Fruit fly (Drosophila melanogaster): ENCODE measurements around the gene CG8745.

CG8745 gene

DNA sequence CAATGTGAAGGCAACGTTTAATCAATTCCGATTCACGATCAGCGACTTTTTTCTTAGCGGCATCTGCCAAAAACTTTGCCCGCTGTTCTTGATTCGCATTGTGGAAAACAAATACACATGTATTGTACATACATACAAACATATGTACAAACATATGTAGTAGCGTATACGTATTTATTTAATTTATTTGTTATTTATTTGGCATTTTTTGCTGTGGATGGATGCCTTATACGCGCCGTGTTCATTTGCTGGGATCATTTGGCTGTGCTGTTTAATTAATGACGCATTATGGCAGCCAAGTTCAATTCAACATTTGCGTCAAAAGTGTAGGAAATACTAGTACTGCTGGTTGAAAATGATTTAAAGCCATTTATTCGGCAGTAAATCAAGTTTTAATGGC is 46.1 kb upstream of the CG8745 start (continued):
- TF ChIP-seq CG3163 (GFP tag; optimal IDR thresholded peaks at IDR 0.05) (no peak), CG17328 (GFP tag; IDR thresholded peaks at IDR 0.05) (no peak), knrl (GFP tag; IDR thresholded peaks at IDR 0.05; ENCODE audit: partially characterized antibody) (no peak), fd3F (GFP tag; optimal IDR thresholded peaks at IDR 0.05) (peak; percentile 33), zf30C (GFP tag; optimal IDR thresholded peaks at IDR 0.05) (no peak), CG16813 (GFP tag; IDR thresholded peaks at IDR 0.05; ENCODE audit: partially characterized antibody) (no peak), toy (GFP tag; IDR thresholded peaks at IDR 0.05) (no peak), lov (optimal IDR thresholded peaks at IDR 0.05) (no peak), lov (GFP tag; IDR thresholded peaks at IDR 0.05) (no peak), CG13624 (GFP tag; optimal IDR thresholded peaks at IDR 0.05) (no peak), Ravus (GFP tag; IDR thresholded peaks at IDR 0.05) (no peak), CG11504 (tag; optimal IDR thresholded peaks at IDR 0.05) (no peak), vnd (GFP tag; IDR thresholded peaks at IDR 0.05; ENCODE audit: partially characterized antibody) (no peak), eve (GFP tag; optimal IDR thresholded peaks at IDR 0.05) (no peak), CG42726 (GFP tag; IDR thresholded peaks at IDR 0.05; ENCODE audit: partially characterized antibody) (no peak), ftz-f1 (GFP tag; optimal IDR thresholded peaks at IDR 0.05) (no peak), hbn (GFP tag; IDR thresholded peaks at IDR 0.05; ENCODE audit: partially characterized antibody) (no peak), slp2 (GFP tag; optimal IDR thresholded peaks at IDR 0.05) (no peak), ranshi (GFP tag; IDR thresholded peaks at IDR 0.05) (no peak), CG7963 (GFP tag; IDR thresholded peaks at IDR 0.05; ENCODE audit: partially characterized antibody) (no peak), Fer3 (tag; optimal IDR thresholded peaks at IDR 0.05) (peak; percentile 49), dmrt11E (tag; optimal IDR thresholded peaks at IDR 0.05) (no peak), oc (tag; optimal IDR thresholded peaks at IDR 0.05) (no peak), lilli (GFP tag; optimal IDR thresholded peaks at IDR 0.05) (no peak), CG6765 (GFP tag; optimal IDR thresholded peaks at IDR 0.05) (peak; percentile 32), CG3407 (GFP tag; optimal IDR thresholded peaks at IDR 0.05) (no peak), chif (GFP tag; optimal IDR thresholded peaks at IDR 0.05) (no peak), CG18764 (GFP tag; optimal IDR thresholded peaks at IDR 0.05) (no peak), sna (GFP tag; IDR thresholded peaks at IDR 0.05; ENCODE audit: partially characterized antibody) (no peak), Hmr (GFP tag; optimal IDR thresholded peaks at IDR 0.05) (peak; percentile 60), CG18619 (GFP tag; optimal IDR thresholded peaks at IDR 0.05) (no peak), shn (GFP tag; optimal IDR thresholded peaks at IDR 0.05) (no peak), CG6254 (GFP tag; optimal IDR thresholded peaks at IDR 0.05) (no peak), CG12071 (GFP tag; optimal IDR thresholded peaks at IDR 0.05) (peak; percentile 51), CG14965 (GFP tag; optimal IDR thresholded peaks at IDR 0.05; ENCODE audit: borderline replicate concordance) (no peak), bcd (GFP tag; optimal IDR thresholded peaks at IDR 0.05) (no peak), MESR4 (GFP tag; optimal IDR thresholded peaks at IDR 0.05) (no peak), CG14710 (tag; optimal IDR thresholded peaks at IDR 0.05) (no peak), Xbp1 (GFP tag; optimal IDR thresholded peaks at IDR 0.05) (no peak), Asciz (GFP tag; optimal IDR thresholded peaks at IDR 0.05) (no peak), Nf-YA (GFP tag; IDR thresholded peaks at IDR 0.05) (no peak), Doc2 (GFP tag; IDR thresholded peaks at IDR 0.05) (no peak), Rfx (GFP tag; IDR thresholded peaks at IDR 0.05) (peak; percentile 67; the same call in 1 of the 2 replicates), Bdp1 (GFP tag; optimal IDR thresholded peaks at IDR 0.05) (peak; percentile 7), ato (GFP tag; IDR thresholded peaks at IDR 0.05; ENCODE audit: partially characterized antibody) (no peak), crol (GFP tag; IDR thresholded peaks at IDR 0.05) (no peak), so (GFP tag; IDR thresholded peaks at IDR 0.05) (no peak), Stat92E (GFP tag; optimal IDR thresholded peaks at IDR 0.05) (no peak), CG6854 (GFP tag; optimal IDR thresholded peaks at IDR 0.05) (peak; percentile 30), Pdp1 (GFP tag; optimal IDR thresholded peaks at IDR 0.05) (no peak)

Data from whole organism, embryonic.